Worm (Caenorhabditis elegans) whole organism, mixed stage, embryonic: Measurements from ENCODE around the gene F53H8.3.

ENCODE experiments used
- M03D4.4 ChIP-seq: sonication (generic microtip); optimal IDR thresholded peaks from 2 replicates; lab custom pipeline; 2017; ENCODE audit warnings: mild to moderate bottlenecking, missing genetic modification characterization, missing compliant biosample characterization
- bed-3 ChIP-seq: fragments of 200-800 bp; sonication (Bioruptor generic); optimal IDR thresholded peaks from 3 replicates; lab custom pipeline; 2018; ENCODE audit warnings: mild to moderate bottlenecking, missing genetic modification characterization, moderate library complexity, missing compliant biosample characterization
- blmp-1 ChIP-seq: fragments of 150-350 bp; optimal IDR thresholded peaks from 2 replicates; lab custom pipeline; 2014; ENCODE audit warnings: missing biosample characterization, missing genetic modification characterization
- ceh-39 ChIP-seq: fragments of 150-350 bp; optimal IDR thresholded peaks from 2 replicates; lab custom pipeline; 2014; ENCODE audit warnings: missing biosample characterization, missing genetic modification characterization
- ceh-43 ChIP-seq: fragments of 200-800 bp; sonication (Bioruptor generic); optimal IDR thresholded peaks from 2 replicates; lab custom pipeline; 2018; ENCODE audit warnings: mild to moderate bottlenecking, missing genetic modification characterization, moderate library complexity, missing compliant biosample characterization
- ceh-83 ChIP-seq: fragments of 200-800 bp; sonication (Bioruptor generic); optimal IDR thresholded peaks from 2 replicates; lab custom pipeline; 2018; ENCODE audit warnings: mild to moderate bottlenecking, missing genetic modification characterization, missing compliant biosample characterization
- cnd-1 ChIP-seq: fragments of 200-800 bp; sonication (Bioruptor generic); optimal IDR thresholded peaks from 2 replicates; lab custom pipeline; 2018; ENCODE audit warnings: mild to moderate bottlenecking, missing genetic modification characterization, missing compliant biosample characterization
- drap-1 ChIP-seq: fragments of 200-800 bp; sonication (Bioruptor generic); optimal IDR thresholded peaks from 3 replicates; lab custom pipeline; 2018; ENCODE audit warnings: mild to moderate bottlenecking, missing genetic modification characterization, missing compliant biosample characterization
- elt-1 ChIP-seq: sonication (generic microtip); optimal IDR thresholded peaks from 2 replicates; lab custom pipeline; 2017; ENCODE audit warnings: missing genetic modification characterization, mild to moderate bottlenecking, missing compliant biosample characterization, antibody characterized with exemption, moderate library complexity, borderline replicate concordance; ENCODE audit not compliant: insufficient read depth
- elt-3 ChIP-seq: fragments of 150-350 bp; optimal IDR thresholded peaks from 2 replicates; lab custom pipeline; 2014; ENCODE audit warnings: missing biosample characterization, missing genetic modification characterization
- flh-1 ChIP-seq: fragments of 200-800 bp; sonication (Bioruptor generic); optimal IDR thresholded peaks from 2 replicates; lab custom pipeline; 2018; ENCODE audit warnings: mild to moderate bottlenecking, missing genetic modification characterization, moderate library complexity, missing compliant biosample characterization
- ham-2 ChIP-seq: fragments of 200-800 bp; sonication (Bioruptor generic); optimal IDR thresholded peaks from 2 replicates; lab custom pipeline; 2018; ENCODE audit warnings: mild to moderate bottlenecking, missing genetic modification characterization, missing compliant biosample characterization
- hlh-1 ChIP-seq: fragments of 150-350 bp; optimal IDR thresholded peaks from 2 replicates; lab custom pipeline; 2014; ENCODE audit warnings: missing biosample characterization, missing genetic modification reagents, missing genetic modification characterization
- lin-13 ChIP-seq: fragments of 150-350 bp; optimal IDR thresholded peaks from 2 replicates; lab custom pipeline; 2014; ENCODE audit warnings: missing biosample characterization, missing genetic modification characterization
- lsy-2 ChIP-seq: fragments of 150-350 bp; optimal IDR thresholded peaks from 2 replicates; lab custom pipeline; 2014; ENCODE audit warnings: missing biosample characterization, missing genetic modification characterization
- mep-1 ChIP-seq: fragments of 150-350 bp; optimal IDR thresholded peaks from 2 replicates; lab custom pipeline; 2017; ENCODE audit warnings: missing biosample characterization, missing genetic modification reagents, missing genetic modification characterization, inconsistent platforms
- mls-2 ChIP-seq: sonication (generic microtip); optimal IDR thresholded peaks from 2 replicates; lab custom pipeline; 2016; ENCODE audit warnings: mild to moderate bottlenecking, missing genetic modification characterization, moderate library complexity, missing compliant biosample characterization
- nhr-12 ChIP-seq: fragments of 150-350 bp; optimal IDR thresholded peaks from 2 replicates; lab custom pipeline; 2014; ENCODE audit warnings: missing biosample characterization, missing genetic modification characterization
- nhr-2 ChIP-seq: fragments of 150-350 bp; optimal IDR thresholded peaks from 2 replicates; lab custom pipeline; 2014; ENCODE audit warnings: missing biosample characterization, missing genetic modification characterization
- nhr-237 ChIP-seq: fragments of 150-350 bp; optimal IDR thresholded peaks from 2 replicates; lab custom pipeline; 2014; ENCODE audit warnings: missing biosample characterization, missing genetic modification characterization
- nhr-28 ChIP-seq: fragments of 150-350 bp; optimal IDR thresholded peaks from 2 replicates; lab custom pipeline; 2014; ENCODE audit warnings: missing biosample characterization, missing genetic modification characterization
- nhr-76 ChIP-seq: sonication (generic microtip); optimal IDR thresholded peaks from 2 replicates; lab custom pipeline; 2017; ENCODE audit warnings: missing biosample characterization, missing genetic modification characterization
- pha-4 ChIP-seq: fragments of 150-350 bp; optimal IDR thresholded peaks from 2 replicates; lab custom pipeline; 2018; ENCODE audit warnings: missing biosample characterization, missing genetic modification reagents, missing genetic modification characterization
- snpc-4 ChIP-seq: fragments of 150-350 bp; optimal IDR thresholded peaks from 2 replicates; lab custom pipeline; 2014; ENCODE audit warnings: missing biosample characterization, missing genetic modification characterization
- sptf-1 ChIP-seq: sonication (generic microtip); optimal IDR thresholded peaks from 2 replicates; lab custom pipeline; 2017; ENCODE audit warnings: mild to moderate bottlenecking, missing genetic modification characterization, moderate library complexity, missing compliant biosample characterization
- tbx-8 ChIP-seq: fragments of 200-800 bp; sonication (Bioruptor generic); optimal IDR thresholded peaks from 2 replicates; lab custom pipeline; 2018; ENCODE audit warnings: mild to moderate bottlenecking, missing genetic modification characterization, moderate library complexity, missing compliant biosample characterization
- unc-120 ChIP-seq: sonication (generic microtip); optimal IDR thresholded peaks from 2 replicates; lab custom pipeline; 2017; ENCODE audit warnings: missing genetic modification characterization, missing compliant biosample characterization; ENCODE audit not compliant: poor library complexity, severe bottlenecking
- unc-39 ChIP-seq: fragments of 150-350 bp; optimal IDR thresholded peaks from 2 replicates; lab custom pipeline; 2014; ENCODE audit warnings: missing biosample characterization, missing genetic modification characterization
- unc-62 ChIP-seq: fragments of 150-350 bp; optimal IDR thresholded peaks from 2 replicates; lab custom pipeline; 2014; ENCODE audit warnings: missing biosample characterization, missing genetic modification reagents, missing genetic modification characterization
- zip-8 ChIP-seq: fragments of 150-350 bp; optimal IDR thresholded peaks from 2 replicates; lab custom pipeline; 2014; ENCODE audit warnings: missing biosample characterization, missing genetic modification characterization
- ztf-11 ChIP-seq: fragments of 150-350 bp; optimal IDR thresholded peaks from 2 replicates; lab custom pipeline; 2014; ENCODE audit warnings: missing biosample characterization, missing genetic modification characterization

F53H8.3 gene

DNA sequence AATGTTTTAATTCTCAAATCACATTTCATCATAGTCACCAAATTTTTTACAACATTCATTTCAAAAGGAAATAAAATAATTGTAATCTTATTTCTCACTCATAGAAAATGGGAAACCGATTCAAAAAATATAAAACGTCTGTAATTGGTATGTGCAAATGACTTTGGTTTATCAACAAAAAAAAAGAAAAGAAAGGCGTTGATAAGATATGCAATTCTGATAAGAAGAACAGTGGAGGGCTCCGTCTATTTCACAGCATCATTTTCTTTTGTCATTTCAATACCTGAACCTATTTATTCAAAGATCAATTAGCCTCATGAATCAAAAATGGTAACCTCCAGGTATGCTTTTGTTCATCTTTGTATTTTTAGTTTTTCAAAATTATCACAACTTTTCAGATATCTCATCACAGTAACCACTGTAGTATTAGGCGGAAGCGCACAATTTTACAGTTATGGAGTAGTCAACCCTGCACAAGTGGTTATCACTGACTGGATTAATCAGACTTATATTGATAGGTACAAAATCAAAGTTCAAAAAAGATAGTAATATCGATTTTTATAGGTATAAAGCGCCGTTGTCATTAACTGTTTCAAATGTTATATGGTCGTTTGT is at the start of gene F53H8.3:
F53H8.3 (plus strand) TSS at position 275 of the 615 bp plus-strand sequence.
- no peak for TF ChIP-seq ham-2 (GFP tag; lab: Kevin White, UChicago)
- TF ChIP-seq ceh-39 (tag; lab: Kevin White, UChicago), result no peak
- TF ChIP-seq flh-1 (GFP tag; lab: Kevin White, UChicago), result no peak
- no peak for TF ChIP-seq ceh-83 (GFP tag; lab: Kevin White, UChicago)
- TF ChIP-seq sptf-1 (tag; lab: Kevin White, UChicago), result no peak
- TF ChIP-seq nhr-12 (tag; lab: Kevin White, UChicago), result no peak
- TF ChIP-seq nhr-237 (tag; lab: Kevin White, UChicago), result no peak
- no peak for TF ChIP-seq nhr-2 (tag; lab: Kevin White, UChicago)

DNA sequence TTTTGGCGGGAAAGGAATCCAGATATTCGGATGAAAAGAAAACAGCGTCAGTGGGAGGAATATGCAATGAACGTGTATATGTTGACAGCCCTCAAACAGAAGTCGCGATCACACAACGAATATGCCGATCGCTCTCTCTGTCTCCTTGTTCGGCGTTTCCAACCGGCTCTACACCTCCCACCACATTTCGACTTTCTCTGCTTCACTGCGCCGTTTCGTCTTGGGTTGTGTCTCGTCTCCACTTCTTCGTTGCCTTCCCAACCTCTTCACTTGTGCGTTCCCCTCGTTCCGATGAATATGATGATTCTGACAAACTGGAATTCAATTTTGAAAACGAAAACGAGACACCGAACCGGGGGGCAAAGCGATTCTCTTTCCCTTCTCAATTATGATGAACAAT is 40.4 kb upstream of the F53H8.3 start, which contains the start of gene mab-7:
mab-7 (minus strand) TSS at position 101 of the 400 bp plus-strand sequence.
- TF ChIP-seq mep-1 (tag; lab: Kevin White, UChicago) (no peak), nhr-28 (tag; lab: Kevin White, UChicago) (no peak), cnd-1 (tag; lab: Kevin White, UChicago) (no peak), nhr-2 (tag; lab: Kevin White, UChicago) (no peak), nhr-76 (tag; lab: Kevin White, UChicago) (no peak), nhr-12 (tag; lab: Kevin White, UChicago) (no peak), unc-62 (GFP tag; lab: Kevin White, UChicago) (no peak), ztf-11 (no peak), unc-120 (tag; lab: Kevin White, UChicago) (no peak), M03D4.4 (tag; lab: Kevin White, UChicago) (no peak), pha-4 (no peak), bed-3 (GFP tag; lab: Kevin White, UChicago) (no peak), flh-1 (GFP tag; lab: Kevin White, UChicago) (no peak), elt-3 (tag; lab: Kevin White, UChicago) (no peak), hlh-1 (tag; lab: Kevin White, UChicago) (no peak), ceh-43 (GFP tag; lab: Kevin White, UChicago) (no peak), snpc-4 (tag; lab: Kevin White, UChicago) (no peak), zip-8 (tag; lab: Kevin White, UChicago) (no peak), ham-2 (GFP tag; lab: Kevin White, UChicago) (no peak), sptf-1 (tag; lab: Kevin White, UChicago) (no peak)

DNA sequence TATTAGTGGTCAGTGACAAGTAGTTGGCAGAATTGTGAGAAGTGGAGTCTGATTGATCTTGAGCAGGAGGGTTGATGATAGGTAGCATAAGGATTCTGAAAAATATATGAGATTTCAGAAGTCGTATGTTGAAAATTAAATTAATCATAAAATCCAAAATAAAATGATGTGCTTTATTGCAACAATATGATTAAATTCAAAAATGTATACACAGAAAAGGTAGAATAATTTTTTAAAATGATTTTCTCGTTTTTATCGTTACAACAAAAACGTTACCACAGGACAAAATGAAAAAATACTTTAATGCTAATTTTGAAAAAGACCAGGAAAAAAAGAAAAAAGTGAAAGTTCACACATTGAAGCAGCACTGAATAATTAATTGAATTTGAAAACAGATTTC is 35.8 kb upstream of the F53H8.3 start, which contains the start of gene ZC13.10:
ZC13.10 (minus strand) TSS at position 101 of the 400 bp plus-strand sequence.
- TF ChIP-seq lsy-2 (tag; lab: Kevin White, UChicago) (no peak), nhr-76 (tag; lab: Kevin White, UChicago) (no peak), ceh-39 (tag; lab: Kevin White, UChicago) (no peak), unc-120 (tag; lab: Kevin White, UChicago) (no peak), mls-2 (tag; lab: Kevin White, UChicago) (no peak), zip-8 (tag; lab: Kevin White, UChicago) (no peak), blmp-1 (tag; lab: Kevin White, UChicago) (no peak)
- TF ChIP-seq, all 35 proteins: peak for 0

- TF ChIP-seq flh-1 (GFP tag; lab: Kevin White, UChicago) (no peak), nhr-2 (tag; lab: Kevin White, UChicago) (no peak), nhr-12 (tag; lab: Kevin White, UChicago) (no peak), ham-2 (GFP tag; lab: Kevin White, UChicago) (no peak), tbx-8 (GFP tag; lab: Kevin White, UChicago) (no peak), nhr-237 (tag; lab: Kevin White, UChicago) (no peak), nhr-28 (tag; lab: Kevin White, UChicago) (no peak), nhr-76 (tag; lab: Kevin White, UChicago) (no peak), snpc-4 (tag; lab: Kevin White, UChicago) (no peak), hlh-1 (tag; lab: Kevin White, UChicago) (no peak), elt-1 (no peak), blmp-1 (tag; lab: Kevin White, UChicago) (no peak), unc-39 (tag; lab: Kevin White, UChicago) (no peak), unc-62 (GFP tag; lab: Kevin White, UChicago) (no peak), lin-13 (tag; lab: Kevin White, UChicago) (no peak), drap-1 (GFP tag; lab: Kevin White, UChicago) (no peak), mep-1 (tag; lab: Kevin White, UChicago) (no peak), elt-3 (tag; lab: Kevin White, UChicago) (no peak)
Measured at ce11 chrX:910337-910736, 28.0 kb upstream of the F53H8.3 start.
